Fruit fly (Drosophila melanogaster): Measurements from ENCODE around the gene CG3397.
A peak's percentile ranks its signal among the peaks of the same experiment; 100 is the strongest.

The CG3397 gene

DNA sequence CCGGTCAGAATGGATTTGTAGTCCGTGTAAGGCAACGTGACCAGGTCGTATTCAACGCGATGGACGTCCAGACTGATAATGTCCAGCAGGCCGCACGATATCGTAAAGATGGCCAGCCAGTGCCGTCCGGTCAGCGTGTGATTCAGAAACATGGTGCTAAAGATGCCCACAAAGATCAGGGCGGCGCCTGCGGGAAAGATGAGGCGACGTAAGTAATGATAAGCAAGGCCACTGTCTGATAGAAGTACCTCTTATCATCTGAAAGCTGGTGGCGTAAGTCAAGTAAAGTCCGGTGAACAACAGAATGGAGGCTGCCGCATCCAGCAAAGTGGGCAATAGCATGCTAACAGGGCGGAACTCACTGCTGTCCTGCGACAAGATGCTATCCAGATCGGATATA is 10.5 kb downstream of the CG3397 start:
- TF ChIP-seq Bgb (GFP tag; IDR thresholded peaks at IDR 0.05; ENCODE audit: partially characterized antibody) (0 out of 2 replicates have a peak, but pooled peaks have one; percentile 10), CG4328 (GFP tag; optimal IDR thresholded peaks at IDR 0.05) (no peak), Med (GFP tag) (peak; percentile 35)

DNA sequence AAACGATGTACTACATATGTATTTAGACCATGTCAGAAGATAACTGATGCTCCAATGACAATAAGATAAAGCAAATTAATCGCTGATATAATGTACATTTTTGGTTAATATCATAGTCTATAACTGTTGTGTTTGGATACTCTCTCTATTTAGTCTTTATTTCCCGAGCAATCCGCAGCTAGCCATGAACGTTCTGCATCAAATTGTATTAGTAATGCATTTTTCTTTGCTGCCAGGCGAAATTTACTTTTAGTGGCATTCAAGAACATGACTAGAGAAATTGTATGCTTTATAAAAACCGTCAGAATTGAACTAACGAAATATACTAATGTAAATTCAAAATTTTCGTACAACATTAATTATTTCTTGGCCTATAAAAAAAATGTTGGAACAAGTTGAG is 12.9 kb downstream of the CG3397 start, which contains the start of gene GC2:
Gene GC2 (plus strand): TSS at position 301 of the 400 bp plus-strand sequence.
- TF ChIP-seq dmrt11E (tag; optimal IDR thresholded peaks at IDR 0.05), result no peak
- TF ChIP-seq tin (GFP tag; optimal IDR thresholded peaks at IDR 0.05), result no peak
- TF ChIP-seq twi (tag; optimal IDR thresholded peaks at IDR 0.05), result no peak
- TF ChIP-seq pan (optimal IDR thresholded peaks at IDR 0.05), result no peak
- no peak for TF ChIP-seq pan (GFP tag; optimal IDR thresholded peaks at IDR 0.05 in 1 of 2, IDR thresholded peaks at IDR 0.05 in 1 of 2)
- no peak for TF ChIP-seq crc (GFP tag; optimal IDR thresholded peaks at IDR 0.05)
- no peak for TF ChIP-seq Scr (GFP tag; IDR thresholded peaks at IDR 0.05; ENCODE audit: partially characterized antibody)
- TF ChIP-seq CG13296 (GFP tag; optimal IDR thresholded peaks at IDR 0.05), result no peak
- no peak for TF ChIP-seq nau (GFP tag; optimal IDR thresholded peaks at IDR 0.05)
- TF ChIP-seq CG1647 (GFP tag; optimal IDR thresholded peaks at IDR 0.05), result no peak

DNA sequence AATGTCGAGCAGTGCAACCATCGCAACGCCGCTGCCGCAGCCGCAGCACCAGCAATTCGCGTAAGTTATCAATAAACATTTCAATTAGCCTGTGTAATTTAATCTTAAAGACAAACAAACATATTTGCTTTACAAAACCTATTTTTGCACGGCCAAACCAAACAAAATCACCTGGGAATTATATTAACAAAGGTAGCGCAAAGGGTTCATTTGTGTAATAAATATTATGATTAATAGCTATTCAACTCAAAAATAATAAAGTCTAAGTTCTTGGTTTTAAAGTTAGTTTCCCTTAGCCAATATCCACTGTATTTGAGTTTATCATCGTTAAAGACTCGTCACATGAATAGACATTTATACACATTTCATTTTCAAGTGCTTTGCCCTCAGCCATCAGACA is 15.1 kb downstream of the CG3397 start:
- no peak for TF ChIP-seq vvl (GFP tag; IDR thresholded peaks at IDR 0.05)
- TF ChIP-seq CG17802 (tag; optimal IDR thresholded peaks at IDR 0.05), result no peak
- TF ChIP-seq Hand (GFP tag; optimal IDR thresholded peaks at IDR 0.05), result no peak
- no peak for TF ChIP-seq her (GFP tag; optimal IDR thresholded peaks at IDR 0.05)
- no peak for TF ChIP-seq TFAM (GFP tag; optimal IDR thresholded peaks at IDR 0.05)
- TF ChIP-seq CG14050 (GFP tag; IDR thresholded peaks at IDR 0.05), result peak; percentile 8; the same call in 1 of the 3 replicates
- TF ChIP-seq CG14014 (GFP tag; IDR thresholded peaks at IDR 0.05), result 0 out of 2 replicates have a peak, but pooled peaks have one; percentile 18
- no peak for TF ChIP-seq Vsx1 (GFP tag; optimal IDR thresholded peaks at IDR 0.05)
- TF ChIP-seq CG2116 (GFP tag; optimal IDR thresholded peaks at IDR 0.05), result no peak
- peak; percentile 49 for TF ChIP-seq CG2120 (GFP tag; optimal IDR thresholded peaks at IDR 0.05)
- TF ChIP-seq dysf (GFP tag; IDR thresholded peaks at IDR 0.05), result 0 out of 3 replicates have a peak, but pooled peaks have one; percentile 13
- TF ChIP-seq gem (tag; optimal IDR thresholded peaks at IDR 0.05), result peak; percentile 34
- no peak for TF ChIP-seq CG7987 (GFP tag; optimal IDR thresholded peaks at IDR 0.05)
- no peak for TF ChIP-seq stc (GFP tag; IDR thresholded peaks at IDR 0.05)
- TF ChIP-seq CG7745 (tag; optimal IDR thresholded peaks at IDR 0.05), result no peak
- peak; percentile 64 for TF ChIP-seq Drgx (GFP tag; IDR thresholded peaks at IDR 0.05)
- peak; percentile 48 for TF ChIP-seq CoRest (tag; optimal IDR thresholded peaks at IDR 0.05)
- TF ChIP-seq Hr51 (GFP tag; optimal IDR thresholded peaks at IDR 0.05), result peak in 1 of 2 experiments; percentile 18
- no peak for TF ChIP-seq CG13123 (GFP tag; optimal IDR thresholded peaks at IDR 0.05)
- no peak for TF ChIP-seq lov (optimal IDR thresholded peaks at IDR 0.05)
- no peak for TF ChIP-seq lov (GFP tag; IDR thresholded peaks at IDR 0.05)
- peak; percentile 30 for TF ChIP-seq CG13424 (tag; optimal IDR thresholded peaks at IDR 0.05)
- TF ChIP-seq nmo (GFP tag; optimal IDR thresholded peaks at IDR 0.05), result peak; percentile 20
- peak; percentile 80 for TF ChIP-seq Med (GFP tag)
- no peak for TF ChIP-seq CG30020 (tag; optimal IDR thresholded peaks at IDR 0.05)
- TF ChIP-seq CG12299 (tag; optimal IDR thresholded peaks at IDR 0.05), result no peak
- TF ChIP-seq kay (GFP tag; optimal IDR thresholded peaks at IDR 0.05), result no peak
- no peak for TF ChIP-seq ci (GFP tag; IDR thresholded peaks at IDR 0.05)
- peak; percentile 16 for TF ChIP-seq Sox102F (GFP tag; optimal IDR thresholded peaks at IDR 0.05)
- TF ChIP-seq NK7.1 (GFP tag; optimal IDR thresholded peaks at IDR 0.05), result no peak
- no peak for TF ChIP-seq CG12659 (GFP tag; optimal IDR thresholded peaks at IDR 0.05)
- TF ChIP-seq nau (GFP tag; optimal IDR thresholded peaks at IDR 0.05), result no peak
- TF ChIP-seq shn (GFP tag; optimal IDR thresholded peaks at IDR 0.05), result no peak
- no peak for TF ChIP-seq tap (tag; optimal IDR thresholded peaks at IDR 0.05)
- peak; percentile 48 for TF ChIP-seq CG15269 (tag; optimal IDR thresholded peaks at IDR 0.05)
- TF ChIP-seq row (GFP tag; IDR thresholded peaks at IDR 0.05), result peak; percentile 45; the same call in 2 of the 3 replicates
- TF ChIP-seq en (GFP tag; optimal IDR thresholded peaks at IDR 0.05), result no peak
